Worm (Caenorhabditis elegans): ENCODE measurements around the gene oatr-1.

ce11 chrIII:6427205-6427604 lies 31.2 kb upstream of the oatr-1 start, which contains the start of gene C05D11.8:
- TF ChIP-seq ceh-82 (tag; optimal IDR thresholded peaks at IDR 0.05) = no peak
- no peak for TF ChIP-seq aly-2 (tag; optimal IDR thresholded peaks at IDR 0.05)
- no peak for TF ChIP-seq ceh-16 (tag; optimal IDR thresholded peaks at IDR 0.05)
- TF ChIP-seq nhr-10 (tag; optimal IDR thresholded peaks at IDR 0.05) = no peak
- no peak for TF ChIP-seq nhr-237 (tag; optimal IDR thresholded peaks at IDR 0.05)
- TF ChIP-seq unc-39 (tag; optimal IDR thresholded peaks at IDR 0.05) = no peak
- TF ChIP-seq nhr-12 (tag; optimal IDR thresholded peaks at IDR 0.05) = no peak
- no peak for TF ChIP-seq dmd-4 (tag; optimal IDR thresholded peaks at IDR 0.05)
- TF ChIP-seq fos-1 (tag; optimal IDR thresholded peaks at IDR 0.05) = no peak
- no peak for TF ChIP-seq nhr-11 (tag; optimal IDR thresholded peaks at IDR 0.05)
